Worm (Caenorhabditis elegans) whole organism, midembryonic: ENCODE results near the gene pho-14.
A peak's percentile ranks its signal among the peaks of the same experiment; 100 is the strongest.

Experiments used
- T22C8.4 ChIP-seq: fragments of 200-800 bp; sonication (Bioruptor generic); IDR thresholded peaks from 2 replicates; pipeline ENCODE4 v1.3.6; 2022; ENCODE audit warnings: missing genetic modification characterization, missing compliant biosample characterization
- cog-1 ChIP-seq: sonication (generic microtip); optimal IDR thresholded peaks from 2 replicates; lab custom pipeline; 2016; ENCODE audit warnings: missing genetic modification characterization, missing compliant biosample characterization
- flt-1 ChIP-seq: fragments of 200-800 bp; sonication (Bioruptor generic); IDR thresholded peaks from 2 replicates; pipeline ENCODE4 v1.3.6; 2022; ENCODE audit warnings: missing genetic modification characterization, missing compliant biosample characterization
- klf-2 ChIP-seq: fragments of 200-800 bp; sonication (Bioruptor generic); conservative IDR thresholded peaks from 2 replicates; pipeline ENCODE4 v1.3.6; 2022; ENCODE audit warnings: missing genetic modification reagents, missing genetic modification characterization, missing compliant biosample characterization
- med-1 ChIP-seq: sonication (generic microtip); optimal IDR thresholded peaks from 2 replicates; lab custom pipeline; 2017; ENCODE audit warnings: missing genetic modification characterization, mild to moderate bottlenecking, missing compliant biosample characterization, antibody characterized with exemption, missing genetic modification reagents; ENCODE audit not compliant: insufficient read depth
- ref-1 ChIP-seq: fragments of 200-800 bp; sonication (Bioruptor generic); conservative IDR thresholded peaks from 2 replicates; pipeline ENCODE4 v1.3.6; 2022; ENCODE audit warnings: missing genetic modification reagents, missing genetic modification characterization, missing compliant biosample characterization
- tab-1 ChIP-seq: fragments of 200-800 bp; sonication (Bioruptor generic); IDR thresholded peaks from 2 replicates; pipeline ENCODE4 v1.3.6; 2022; ENCODE audit warnings: missing genetic modification characterization, missing compliant biosample characterization
- ztf-23 ChIP-seq: fragments of 200-800 bp; sonication (Bioruptor generic); IDR thresholded peaks from 2 replicates; pipeline ENCODE4 v1.3.6; 2022; ENCODE audit warnings: missing genetic modification reagents, missing genetic modification characterization, missing compliant biosample characterization
- ztf-29 ChIP-seq: fragments of 200-800 bp; sonication (Bioruptor generic); IDR thresholded peaks from 2 replicates; pipeline ENCODE4 v1.3.6; 2022; ENCODE audit warnings: missing genetic modification reagents, missing genetic modification characterization, missing compliant biosample characterization

pho-14 gene

ce11 chrII:1100719-1101118 is at the start of gene pho-14:
TSS of gene pho-14 (minus strand) at chrII:1100819.
- TF ChIP-seq flt-1 (no peak), T22C8.4 (GFP tag; lab: Robert Waterston, UW) (no peak), klf-2 (GFP tag; lab: Robert Waterston, UW) (no peak), tab-1 (GFP tag; lab: Robert Waterston, UW) (no peak), ztf-29 (no peak), ztf-23 (GFP tag; lab: Robert Waterston, UW) (no peak), ref-1 (GFP tag; lab: Robert Waterston, UW) (no peak), cog-1 (no peak), med-1 (GFP tag; lab: Kevin White, UChicago) (no peak)

DNA sequence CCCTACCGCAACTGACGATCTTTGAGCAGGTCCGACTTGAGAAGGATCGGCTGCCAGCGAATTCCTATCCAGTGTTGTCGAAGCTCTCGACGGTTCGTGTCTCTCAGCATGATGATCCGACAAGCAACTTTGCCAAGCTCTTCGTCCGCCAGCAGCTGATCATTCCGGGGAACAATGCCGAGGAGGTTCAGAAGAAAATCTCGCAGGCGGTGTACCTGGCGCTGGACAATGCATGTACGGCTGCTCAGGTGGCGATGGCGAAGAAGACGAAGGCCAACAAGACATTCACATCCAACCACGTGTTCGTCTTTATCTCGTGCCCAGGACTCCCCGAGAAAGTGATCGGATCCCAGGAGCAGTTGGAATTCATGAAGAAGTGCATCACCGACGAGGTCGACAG is 48.8 kb upstream of the pho-14 start:
- TF ChIP-seq ztf-29, result no peak
- no peak for TF ChIP-seq med-1 (GFP tag; lab: Kevin White, UChicago)
- no peak for TF ChIP-seq cog-1
- no peak for TF ChIP-seq flt-1
- TF ChIP-seq ref-1 (GFP tag; lab: Robert Waterston, UW), result no peak
- TF ChIP-seq tab-1 (GFP tag; lab: Robert Waterston, UW), result no peak
- no peak for TF ChIP-seq klf-2 (GFP tag; lab: Robert Waterston, UW)
- TF ChIP-seq ztf-23 (GFP tag; lab: Robert Waterston, UW), result no peak
- TF ChIP-seq T22C8.4 (GFP tag; lab: Robert Waterston, UW), result no peak

ce11 chrII:1143173-1143738 is 42.6 kb upstream of the pho-14 start:
- TF ChIP-seq T22C8.4 (GFP tag; lab: Robert Waterston, UW), result no peak

- TF ChIP-seq ztf-23 (GFP tag; lab: Robert Waterston, UW) (no peak), flt-1 (no peak), T22C8.4 (GFP tag; lab: Robert Waterston, UW) (no peak), cog-1 (no peak), ref-1 (GFP tag; lab: Robert Waterston, UW) (no peak)
These were observed 41.3 kb upstream of the pho-14 start for ce11 chrII:1141720-1142574.

ce11 chrII:1140689-1141088 is 40.1 kb upstream of the pho-14 start, which contains the start of gene W09B6.4:
TSS of gene W09B6.4 (minus strand) at chrII:1140839.
- TF ChIP-seq ztf-29, result no peak
- no peak for TF ChIP-seq flt-1
- TF ChIP-seq T22C8.4 (GFP tag; lab: Robert Waterston, UW), result no peak
- TF ChIP-seq med-1 (GFP tag; lab: Kevin White, UChicago), result no peak
- TF ChIP-seq cog-1, result no peak
- no peak for TF ChIP-seq ztf-23 (GFP tag; lab: Robert Waterston, UW)
- TF ChIP-seq ref-1 (GFP tag; lab: Robert Waterston, UW), result no peak
- no peak for TF ChIP-seq klf-2 (GFP tag; lab: Robert Waterston, UW)
- no peak for TF ChIP-seq tab-1 (GFP tag; lab: Robert Waterston, UW)

ce11 chrII:1138618-1139017 is 38.0 kb upstream of the pho-14 start:
- TF ChIP-seq cog-1 (no peak), ref-1 (GFP tag; lab: Robert Waterston, UW) (no peak), med-1 (GFP tag; lab: Kevin White, UChicago) (no peak), klf-2 (GFP tag; lab: Robert Waterston, UW) (no peak), ztf-29 (no peak), flt-1 (no peak), tab-1 (GFP tag; lab: Robert Waterston, UW) (no peak), T22C8.4 (GFP tag; lab: Robert Waterston, UW) (no peak), ztf-23 (GFP tag; lab: Robert Waterston, UW) (no peak)

ce11 chrII:1136485-1136884 is 35.9 kb upstream of the pho-14 start, which contains the start of gene pod-2:
TSS of gene pod-2 (plus strand) at chrII:1136785.
- TF ChIP-seq tab-1 (GFP tag; lab: Robert Waterston, UW), result no peak
- TF ChIP-seq klf-2 (GFP tag; lab: Robert Waterston, UW), result no peak
- no peak for TF ChIP-seq ztf-23 (GFP tag; lab: Robert Waterston, UW)
- no peak for TF ChIP-seq med-1 (GFP tag; lab: Kevin White, UChicago)
- no peak for TF ChIP-seq T22C8.4 (GFP tag; lab: Robert Waterston, UW)
- no peak for TF ChIP-seq ref-1 (GFP tag; lab: Robert Waterston, UW)
- no peak for TF ChIP-seq cog-1
- no peak for TF ChIP-seq flt-1
- no peak for TF ChIP-seq ztf-29

DNA sequence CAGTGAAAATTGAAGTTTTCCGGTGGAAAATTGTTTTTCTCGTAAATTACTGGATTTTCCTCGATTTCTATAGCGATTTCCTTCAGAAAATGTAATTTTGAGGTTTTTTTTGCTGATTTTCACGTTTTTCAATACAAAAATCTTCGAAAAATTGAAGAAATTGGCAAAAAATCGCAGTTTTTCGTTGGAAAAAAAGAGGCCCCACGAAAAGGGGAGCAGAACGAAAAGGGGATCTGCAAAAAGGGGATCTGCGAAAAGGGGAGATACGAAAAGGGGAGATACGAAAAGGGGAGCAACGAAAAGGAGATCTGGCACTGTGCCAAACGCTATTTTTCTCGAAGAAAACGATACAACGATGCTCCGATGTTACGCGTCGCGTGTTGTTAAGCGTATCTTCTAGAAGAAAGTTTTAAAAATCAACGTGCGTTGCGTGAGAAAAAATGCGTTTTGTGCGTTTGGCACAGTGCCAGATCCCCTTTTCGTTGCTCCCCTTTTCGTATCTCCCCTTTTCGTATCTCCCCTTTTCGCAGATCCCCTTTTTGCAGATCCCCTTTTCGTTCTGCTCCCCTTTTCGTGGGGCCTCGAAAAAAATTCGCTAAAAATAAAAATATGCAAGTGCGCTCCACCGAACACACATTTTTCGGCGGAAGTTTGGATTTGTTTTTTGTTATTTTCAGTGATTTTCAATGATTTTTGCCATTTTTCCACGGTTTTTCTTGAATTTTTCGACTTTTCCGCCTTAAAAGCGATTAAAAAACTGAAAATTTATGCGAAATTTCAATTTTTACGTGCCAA is 33.9 kb upstream of the pho-14 start:
- peak; percentile 62; the same call in 1 of the 2 replicates for TF ChIP-seq ztf-23 (GFP tag; lab: Robert Waterston, UW)
- 0 out of 2 replicates have a peak, but pooled peaks have one; percentile 42 for TF ChIP-seq klf-2 (GFP tag; lab: Robert Waterston, UW)
- TF ChIP-seq T22C8.4 (GFP tag; lab: Robert Waterston, UW), result 0 out of 2 replicates have a peak, but pooled peaks have one; percentile 7
- peak; percentile 5 for TF ChIP-seq cog-1
- TF ChIP-seq flt-1, result 0 out of 2 replicates have a peak, but pooled peaks have one; percentile 44

- TF ChIP-seq klf-2 (GFP tag; lab: Robert Waterston, UW) (no peak), ztf-23 (GFP tag; lab: Robert Waterston, UW) (no peak), flt-1 (no peak), med-1 (GFP tag; lab: Kevin White, UChicago) (no peak)
These were observed 32.7 kb upstream of the pho-14 start for ce11 chrII:1133295-1133694.
